Worm (Caenorhabditis elegans): ENCODE results near the gene F18E9.8.
A peak's percentile ranks its signal among the peaks of the same experiment; 100 is the strongest.
"Not testable (repeated sequence)": the region's sequence is repeated elsewhere in the genome, so short reads cannot be mapped to it uniquely, and the experiment has no call there.

F18E9.8 gene

DNA sequence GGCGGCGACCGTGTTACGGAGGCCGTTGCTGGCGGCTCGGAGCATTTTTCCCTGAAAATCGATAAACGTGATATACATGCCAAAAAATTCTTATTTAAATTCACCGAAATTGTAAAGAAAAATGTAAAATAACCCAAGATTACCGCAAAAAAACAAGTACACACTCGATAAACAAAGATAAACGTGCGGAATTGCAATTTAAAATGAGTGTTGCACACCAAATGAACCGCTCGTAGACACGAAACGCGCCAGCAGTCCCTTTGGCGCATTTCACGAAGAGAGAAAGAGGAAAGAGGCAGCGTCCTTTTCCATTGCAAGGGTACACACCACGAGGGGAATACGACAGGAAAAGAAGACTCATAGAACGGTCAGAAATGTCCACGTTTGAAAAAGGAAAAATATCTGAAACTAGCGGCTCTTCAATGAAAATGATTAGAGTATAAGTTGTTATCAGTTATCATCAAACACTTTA lies 35.3 kb downstream of the F18E9.8 start, which contains the start of gene sdha-1 (continued):
- TF ChIP-seq ceh-62 (tag; optimal IDR thresholded peaks at IDR 0.05): no peak
- no peak for TF ChIP-seq F10B5.3 (tag; optimal IDR thresholded peaks at IDR 0.05)
- no peak for TF ChIP-seq F49E8.2 (tag; optimal IDR thresholded peaks at IDR 0.05; ENCODE audit: borderline replicate concordance)
- no peak for TF ChIP-seq unc-130 (GFP tag; optimal IDR thresholded peaks at IDR 0.05)
- no peak for TF ChIP-seq tag-97 (GFP tag; IDR thresholded peaks at IDR 0.05)
- no peak for TF ChIP-seq ZK546.5 (tag; optimal IDR thresholded peaks at IDR 0.05)
- TF ChIP-seq sdz-12 (GFP tag; optimal IDR thresholded peaks at IDR 0.05): no peak
- no peak for TF ChIP-seq unc-39 (tag; optimal IDR thresholded peaks at IDR 0.05)
- TF ChIP-seq nhr-111 (GFP tag; optimal IDR thresholded peaks at IDR 0.05): no peak
- peak; percentile 79 for TF ChIP-seq ctbp-1 (GFP tag; IDR thresholded peaks at IDR 0.05)
- TF ChIP-seq dmd-8 (GFP tag; IDR thresholded peaks at IDR 0.05): no peak
- TF ChIP-seq hlh-30 (tag; optimal IDR thresholded peaks at IDR 0.05; ENCODE audit: insufficient read depth): peak; percentile 94
- TF ChIP-seq hif-1 (tag; optimal IDR thresholded peaks at IDR 0.05): peak; percentile 93 to 100
- no peak for TF ChIP-seq fos-1 (tag; optimal IDR thresholded peaks at IDR 0.05)
- no peak for TF ChIP-seq D1046.2 (GFP tag; IDR thresholded peaks at IDR 0.05)
- no peak for TF ChIP-seq nhr-76 (tag; optimal IDR thresholded peaks at IDR 0.05)
- no peak for TF ChIP-seq lim-7 (GFP tag; IDR thresholded peaks at IDR 0.05)
- no peak for TF ChIP-seq nhr-237 (tag; optimal IDR thresholded peaks at IDR 0.05)
- no peak for TF ChIP-seq nhr-10 (tag; optimal IDR thresholded peaks at IDR 0.05)
- TF ChIP-seq zfp-2 (tag; optimal IDR thresholded peaks at IDR 0.05): no peak
- TF ChIP-seq daf-12 (tag; optimal IDR thresholded peaks at IDR 0.05): no peak
- TF ChIP-seq aly-2 (tag; optimal IDR thresholded peaks at IDR 0.05): no peak
- no peak for TF ChIP-seq madf-9 (GFP tag; conservative IDR thresholded peaks at IDR 0.05)
- TF ChIP-seq egl-27 (tag; optimal IDR thresholded peaks at IDR 0.05): no peak
- TF ChIP-seq lin-38 (GFP tag; IDR thresholded peaks at IDR 0.05): peak; percentile 75
- peak; percentile 88 for TF ChIP-seq fkh-10 (GFP tag; optimal IDR thresholded peaks at IDR 0.05)
- peak; percentile 100 for TF ChIP-seq aha-1 (tag)
- peak in 1 of 2 experiments; percentile 56 for TF ChIP-seq daf-16 (GFP tag; optimal IDR thresholded peaks at IDR 0.05)
- peak; percentile 93 for TF ChIP-seq daf-16 (tag; optimal IDR thresholded peaks at IDR 0.05)
- TF ChIP-seq nhr-102 (tag; optimal IDR thresholded peaks at IDR 0.05): peak; percentile 72
- no peak for TF ChIP-seq lin-39 (tag; optimal IDR thresholded peaks at IDR 0.05)
- peak; percentile 45 to 96 for TF ChIP-seq mdl-1 (tag; optimal IDR thresholded peaks at IDR 0.05)

DNA sequence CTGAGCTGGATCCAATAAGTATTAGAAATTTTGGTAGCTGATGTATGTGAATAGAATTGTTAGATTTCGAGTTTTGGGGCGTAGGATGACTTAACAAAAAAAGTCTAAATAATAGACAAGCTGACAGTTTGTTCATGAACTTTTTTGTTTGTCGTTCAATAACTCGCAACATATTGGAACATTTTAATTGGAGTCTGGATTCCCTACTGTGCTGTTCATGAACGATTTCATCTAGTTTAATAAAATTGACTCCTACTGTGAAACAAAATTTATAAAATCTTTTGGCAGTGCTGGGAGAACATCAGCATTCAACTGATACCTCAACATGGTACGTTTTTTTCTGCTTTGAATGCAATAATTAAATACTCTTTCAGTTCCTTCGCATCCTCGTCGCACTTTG lies 39.8 kb downstream of the F18E9.8 start, which contains the start of gene nspc-7:
nspc-7 (plus strand) TSS at position 301 of the 400 bp plus-strand sequence.
- not testable (repeated sequence) for TF ChIP-seq snpc-4 (tag; optimal IDR thresholded peaks at IDR 0.05); lim-7 (GFP tag; IDR thresholded peaks at IDR 0.05); pha-4 (GFP tag; IDR thresholded peaks at IDR 0.05); pha-4 (tag; optimal IDR thresholded peaks at IDR 0.05)

DNA sequence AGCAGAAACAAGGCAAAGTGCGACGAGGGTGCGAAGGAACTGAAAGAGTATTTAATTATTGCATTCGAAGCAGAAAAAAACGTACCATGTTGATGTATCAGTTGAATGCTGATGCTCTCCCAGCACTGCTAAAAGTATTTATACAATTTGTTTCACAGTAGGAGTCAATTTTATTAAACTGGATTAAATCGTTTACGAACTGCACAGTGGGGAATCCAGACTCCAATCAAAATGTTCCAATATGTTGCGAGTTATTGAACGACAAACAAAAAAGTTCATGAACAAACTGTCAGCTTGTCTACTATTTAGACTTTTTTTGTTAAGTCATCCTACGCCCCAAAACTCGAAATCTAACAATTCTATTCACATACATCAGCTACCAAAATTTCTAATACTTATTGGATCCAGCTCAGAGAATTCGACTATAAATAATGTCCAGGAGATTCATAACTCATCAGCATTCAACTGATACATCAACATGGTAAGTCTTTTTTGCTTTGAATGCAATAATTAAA lies 43.0 kb downstream of the F18E9.8 start, which contains the start of the genes nspc-4 and nspc-5:
nspc-4 (minus strand) TSS at position 101 of the 515 bp plus-strand sequence.
nspc-5 (plus strand) TSS at position 465 of the 515 bp plus-strand sequence.
- TF ChIP-seq ztf-11 (tag; optimal IDR thresholded peaks at IDR 0.05); nhr-76 (tag; optimal IDR thresholded peaks at IDR 0.05); Y5F2A.4 (GFP tag; optimal IDR thresholded peaks at IDR 0.05): not testable (repeated sequence)

DNA sequence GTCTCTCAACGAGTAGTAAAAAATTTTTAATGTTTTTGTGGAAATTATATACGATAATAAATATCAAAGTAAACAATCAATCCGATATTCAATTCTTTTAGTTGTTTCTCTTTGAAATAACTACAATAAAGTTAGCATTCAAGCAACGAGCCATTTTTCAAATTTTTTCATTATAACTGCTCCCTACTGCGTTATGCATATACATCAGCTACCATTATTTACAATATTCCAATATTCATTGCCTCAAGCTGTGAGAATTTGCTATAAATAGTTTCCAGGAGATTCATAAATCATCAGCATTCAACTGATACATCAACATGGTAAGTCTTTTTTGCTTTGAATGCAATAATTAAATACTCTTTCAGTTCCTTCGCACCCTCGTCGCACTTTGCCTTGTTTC lies 44.6 kb downstream of the F18E9.8 start, which contains the start of gene nspc-3:
nspc-3 (plus strand) TSS at position 301 of the 400 bp plus-strand sequence.
- TF ChIP-seq set-16 (GFP tag; IDR thresholded peaks at IDR 0.05): no peak
- TF ChIP-seq dmd-9 (GFP tag; IDR thresholded peaks at IDR 0.05): no peak
- no peak for TF ChIP-seq ceh-20 (GFP tag; IDR thresholded peaks at IDR 0.05)
- no peak for TF ChIP-seq zip-2 (tag; optimal IDR thresholded peaks at IDR 0.05)
- TF ChIP-seq dpl-1 (GFP tag; optimal IDR thresholded peaks at IDR 0.05): no peak
- no peak for TF ChIP-seq pqm-1 (tag; optimal IDR thresholded peaks at IDR 0.05)
- TF ChIP-seq Y5F2A.4 (GFP tag; optimal IDR thresholded peaks at IDR 0.05): no peak
- no peak for TF ChIP-seq lir-3 (tag; optimal IDR thresholded peaks at IDR 0.05)
- TF ChIP-seq daf-19 (GFP tag; conservative IDR thresholded peaks at IDR 0.05): no peak
